Fruit fly (Drosophila melanogaster) whole organism, embryonic: ENCODE data around the gene HHEX.

Experiments
- Bgb ChIP-seq: fragments of 200-800 bp; sonication (Bioruptor generic); IDR thresholded peaks from 2 replicates; pipeline ENCODE4 v1.3.6; 2022; ENCODE audit warnings: missing biosample characterization, missing genetic modification characterization; ENCODE audit not compliant: partially characterized antibody
- Blimp-1 ChIP-seq: fragments of 200-800 bp; sonication (Bioruptor generic); optimal IDR thresholded peaks from 3 replicates; lab custom pipeline; 2018; ENCODE audit warnings: missing biosample characterization, missing genetic modification characterization, mild to moderate bottlenecking, moderate library complexity, missing genetic modification reagents
- CG10543 ChIP-seq: fragments of 200-800 bp; sonication (Bioruptor generic); optimal IDR thresholded peaks from 3 replicates; lab custom pipeline; 2017; ENCODE audit warnings: missing biosample characterization, mild to moderate bottlenecking, missing genetic modification characterization, moderate library complexity
- CG11456 ChIP-seq: fragments of 200-800 bp; sonication (Bioruptor generic); IDR thresholded peaks from 3 replicates; pipeline ENCODE4 v1.3.6; 2022; ENCODE audit warnings: missing biosample characterization, missing genetic modification characterization
- CG12236 ChIP-seq: fragments of 200-800 bp; sonication (Bioruptor generic); optimal IDR thresholded peaks from 2 replicates; lab custom pipeline; 2016; ENCODE audit warnings: missing biosample characterization, missing genetic modification characterization
- CG12299 ChIP-seq: fragments of 200-800 bp; sonication (Bioruptor generic); optimal IDR thresholded peaks from 2 replicates; lab custom pipeline; 2018; ENCODE audit warnings: missing biosample characterization, mild to moderate bottlenecking, missing genetic modification characterization
- CG12744 ChIP-seq: fragments of 200-800 bp; sonication (Bioruptor generic); optimal IDR thresholded peaks from 2 replicates; lab custom pipeline; 2016; ENCODE audit warnings: missing biosample characterization, missing genetic modification characterization
- CG12769 ChIP-seq: fragments of 200-800 bp; sonication (Bioruptor generic); optimal IDR thresholded peaks from 2 replicates; lab custom pipeline; 2019; ENCODE audit warnings: missing biosample characterization, mild to moderate bottlenecking, missing genetic modification characterization, moderate library complexity
- CG14014 ChIP-seq: fragments of 200-800 bp; sonication (Bioruptor generic); IDR thresholded peaks from 2 replicates; pipeline ENCODE4 v1.3.6; 2022; ENCODE audit warnings: missing biosample characterization, missing genetic modification characterization
- CG17612 ChIP-seq: fragments of 200-800 bp; sonication (Bioruptor generic); IDR thresholded peaks from 2 replicates; pipeline ENCODE4 v1.3.6; 2022; ENCODE audit warnings: missing biosample characterization, missing genetic modification characterization
- CG2120 ChIP-seq: fragments of 200-800 bp; sonication (Bioruptor generic); optimal IDR thresholded peaks from 3 replicates; lab custom pipeline; 2016; ENCODE audit warnings: missing biosample characterization, missing genetic modification characterization
- CG2199 ChIP-seq: fragments of 200-800 bp; sonication (Bioruptor generic); IDR thresholded peaks from 3 replicates; pipeline ENCODE4 v1.3.6; 2022; ENCODE audit warnings: missing biosample characterization, missing genetic modification characterization
- CG31365 ChIP-seq: fragments of 200-800 bp; sonication (Bioruptor generic); optimal IDR thresholded peaks from 2 replicates; lab custom pipeline; 2018; ENCODE audit warnings: missing biosample characterization, mild to moderate bottlenecking, missing genetic modification characterization
- CG32532 ChIP-seq: fragments of 200-800 bp; sonication (Bioruptor generic); IDR thresholded peaks from 2 replicates; pipeline ENCODE4 v1.3.6; 2022; ENCODE audit warnings: missing biosample characterization, missing genetic modification characterization
- CG6765 ChIP-seq: fragments of 200-800 bp; sonication (Bioruptor generic); optimal IDR thresholded peaks from 3 replicates; lab custom pipeline; 2017; ENCODE audit warnings: missing biosample characterization, mild to moderate bottlenecking, missing genetic modification characterization
- CG6791 ChIP-seq: fragments of 200-800 bp; sonication (Bioruptor generic); IDR thresholded peaks from 3 replicates; pipeline ENCODE4 v1.3.6; 2022; ENCODE audit warnings: missing biosample characterization, missing genetic modification characterization; ENCODE audit not compliant: partially characterized antibody
- CG9932 ChIP-seq: fragments of 200-800 bp; sonication (Bioruptor generic); IDR thresholded peaks from 2 replicates; pipeline ENCODE4 v1.3.6; 2022; ENCODE audit warnings: missing biosample characterization, missing genetic modification characterization
- CrebB ChIP-seq: fragments of 200-800 bp; sonication (Bioruptor generic); optimal IDR thresholded peaks from 3 replicates; lab custom pipeline; 2018; ENCODE audit warnings: missing biosample characterization, mild to moderate bottlenecking, missing genetic modification characterization
- D19B ChIP-seq: fragments of 200-800 bp; sonication (Bioruptor generic); optimal IDR thresholded peaks from 2 replicates; lab custom pipeline; 2017; ENCODE audit warnings: missing biosample characterization, mild to moderate bottlenecking, missing genetic modification characterization
- Dek ChIP-seq: fragments of 200-800 bp; sonication (Bioruptor generic); optimal IDR thresholded peaks from 3 replicates; lab custom pipeline; 2019; ENCODE audit warnings: missing biosample characterization, mild to moderate bottlenecking, missing genetic modification characterization, moderate library complexity
- Dll ChIP-seq: fragments of 200-800 bp; sonication (Bioruptor generic); IDR thresholded peaks from 4 replicates; pipeline ENCODE4 v1.3.6; 2022; ENCODE audit warnings: missing biosample characterization, missing genetic modification characterization; ENCODE audit not compliant: partially characterized antibody
- HLH4C ChIP-seq: fragments of 200-800 bp; sonication (Bioruptor generic); IDR thresholded peaks from 3 replicates; pipeline ENCODE4 v1.3.6; 2022; ENCODE audit warnings: missing biosample characterization, missing genetic modification characterization; ENCODE audit not compliant: partially characterized antibody
- Jarid2 ChIP-seq: fragments of 200-800 bp; sonication (Bioruptor generic); optimal IDR thresholded peaks from 3 replicates; lab custom pipeline; 2017; ENCODE audit warnings: mild to moderate bottlenecking, missing biosample characterization, missing genetic modification reagents, missing genetic modification characterization
- Max ChIP-seq: fragments of 200-800 bp; sonication (Bioruptor generic); optimal IDR thresholded peaks from 2 replicates; lab custom pipeline; 2016; ENCODE audit warnings: missing biosample characterization, mild to moderate bottlenecking, missing genetic modification characterization
- Meics ChIP-seq: fragments of 200-800 bp; sonication (Bioruptor generic); optimal IDR thresholded peaks from 2 replicates; lab custom pipeline; 2017; ENCODE audit warnings: missing biosample characterization, mild to moderate bottlenecking, missing genetic modification characterization
- Sry-β ChIP-seq: fragments of 200-800 bp; sonication (Bioruptor generic); optimal IDR thresholded peaks from 2 replicates; lab custom pipeline; 2018; ENCODE audit warnings: missing biosample characterization, mild to moderate bottlenecking, missing genetic modification characterization, moderate library complexity
- TFAM ChIP-seq: fragments of 200-800 bp; sonication (Bioruptor generic); optimal IDR thresholded peaks from 2 replicates; lab custom pipeline; 2017; ENCODE audit warnings: missing biosample characterization, missing genetic modification characterization, inconsistent platforms
- Trl ChIP-seq, 3 experiments: fragments of >200 bp in 2 of 3; fragments of 200-800 bp in 1 of 3; sonication (Bioruptor generic) in 1 of 3; optimal IDR thresholded peaks; 2 replicates in 1 of 3; 3 replicates in 2 of 3; lab custom pipeline; 2016 to 2017; ENCODE audit warnings: missing biosample characterization in 1 of 3, missing genetic modification characterization in 1 of 3
- Usf ChIP-seq: fragments of 200-800 bp; sonication (Bioruptor generic); optimal IDR thresholded peaks from 2 replicates; lab custom pipeline; 2017; ENCODE audit warnings: missing genotype, missing biosample characterization, missing genetic modification characterization
- Vsx1 ChIP-seq: fragments of 200-800 bp; sonication (Bioruptor generic); optimal IDR thresholded peaks from 2 replicates; lab custom pipeline; 2017; ENCODE audit warnings: missing biosample characterization, mild to moderate bottlenecking, missing genetic modification characterization, missing genetic modification reagents
- bigmax ChIP-seq: fragments of 200-800 bp; sonication (Bioruptor generic); optimal IDR thresholded peaks from 2 replicates; lab custom pipeline; 2018; ENCODE audit warnings: missing biosample characterization, mild to moderate bottlenecking, missing genetic modification characterization
- cg ChIP-seq: fragments of 200-800 bp; sonication (Bioruptor generic); optimal IDR thresholded peaks from 3 replicates; lab custom pipeline; 2019; ENCODE audit warnings: missing biosample characterization, mild to moderate bottlenecking, missing genetic modification characterization, moderate library complexity
- chn ChIP-seq: fragments of 200-800 bp; sonication (Bioruptor generic); optimal IDR thresholded peaks from 2 replicates; lab custom pipeline; 2016; ENCODE audit warnings: missing biosample characterization, missing genetic modification characterization
- corto ChIP-seq: fragments of 200-800 bp; sonication (Bioruptor generic); optimal IDR thresholded peaks from 2 replicates; lab custom pipeline; 2016; ENCODE audit warnings: missing biosample characterization, mild to moderate bottlenecking, missing genetic modification characterization, moderate library complexity
- emc ChIP-seq: fragments of 200-800 bp; sonication (Bioruptor generic); optimal IDR thresholded peaks from 2 replicates; lab custom pipeline; 2016; ENCODE audit warnings: missing biosample characterization, missing genetic modification characterization
- hkb ChIP-seq, 2 experiments: fragments of 200-800 bp in 1 of 2; fragments of >200 bp in 1 of 2; sonication (Bioruptor generic) in 1 of 2; IDR thresholded peaks in 1 of 2; optimal IDR thresholded peaks in 1 of 2; 2 replicates each; pipeline versions ENCODE4 v1.3.6 to Lab custom; 2017 to 2022; ENCODE audit warnings: missing biosample characterization in 1 of 2, missing genetic modification characterization in 1 of 2
- kah ChIP-seq: fragments of 200-800 bp; sonication (Bioruptor generic); optimal IDR thresholded peaks from 2 replicates; lab custom pipeline; 2018; ENCODE audit warnings: missing biosample characterization, mild to moderate bottlenecking, missing genetic modification characterization
- lbe ChIP-seq: fragments of 200-800 bp; sonication (Bioruptor generic); optimal IDR thresholded peaks from 2 replicates; lab custom pipeline; 2016; ENCODE audit warnings: missing biosample characterization, mild to moderate bottlenecking, missing genetic modification characterization
- nerfin-2 ChIP-seq: fragments of 200-800 bp; sonication (Bioruptor generic); IDR thresholded peaks from 2 replicates; pipeline ENCODE4 v1.3.6; 2022; ENCODE audit warnings: missing biosample characterization, missing genetic modification characterization; ENCODE audit not compliant: partially characterized antibody
- odd ChIP-seq: fragments of 200-800 bp; sonication (Bioruptor generic); optimal IDR thresholded peaks from 2 replicates; lab custom pipeline; 2017; ENCODE audit warnings: missing biosample characterization, mild to moderate bottlenecking, missing genetic modification characterization
- onecut ChIP-seq: fragments of 200-800 bp; sonication (Bioruptor generic); IDR thresholded peaks from 2 replicates; pipeline ENCODE4 v1.3.6; 2022; ENCODE audit warnings: missing biosample characterization, missing genetic modification characterization
- ranshi ChIP-seq: fragments of 200-800 bp; sonication (Bioruptor generic); IDR thresholded peaks from 2 replicates; pipeline ENCODE4 v1.3.6; 2022; ENCODE audit warnings: missing biosample characterization, missing genetic modification characterization
- sqz ChIP-seq: fragments of 200-800 bp; sonication (Bioruptor generic); optimal IDR thresholded peaks from 3 replicates; lab custom pipeline; 2018; ENCODE audit warnings: missing biosample characterization, mild to moderate bottlenecking, missing genetic modification characterization
- tap ChIP-seq: fragments of 200-800 bp; optimal IDR thresholded peaks from 3 replicates; lab custom pipeline; 2019; ENCODE audit warnings: missing biosample characterization, mild to moderate bottlenecking, missing genetic modification characterization, moderate library complexity
- tgo ChIP-seq: fragments of 200-800 bp; sonication (Bioruptor generic); IDR thresholded peaks from 3 replicates; pipeline ENCODE4 v1.3.6; 2022; ENCODE audit warnings: missing biosample characterization, missing genetic modification characterization
- tin ChIP-seq: fragments of 200-800 bp; sonication (Bioruptor generic); optimal IDR thresholded peaks from 3 replicates; lab custom pipeline; 2016; ENCODE audit warnings: missing biosample characterization, missing genetic modification characterization
- unpg ChIP-seq: fragments of 200-800 bp; sonication (Bioruptor generic); optimal IDR thresholded peaks from 3 replicates; lab custom pipeline; 2018; ENCODE audit warnings: missing biosample characterization, mild to moderate bottlenecking, missing genetic modification characterization, moderate library complexity

Gene HHEX

DNA sequence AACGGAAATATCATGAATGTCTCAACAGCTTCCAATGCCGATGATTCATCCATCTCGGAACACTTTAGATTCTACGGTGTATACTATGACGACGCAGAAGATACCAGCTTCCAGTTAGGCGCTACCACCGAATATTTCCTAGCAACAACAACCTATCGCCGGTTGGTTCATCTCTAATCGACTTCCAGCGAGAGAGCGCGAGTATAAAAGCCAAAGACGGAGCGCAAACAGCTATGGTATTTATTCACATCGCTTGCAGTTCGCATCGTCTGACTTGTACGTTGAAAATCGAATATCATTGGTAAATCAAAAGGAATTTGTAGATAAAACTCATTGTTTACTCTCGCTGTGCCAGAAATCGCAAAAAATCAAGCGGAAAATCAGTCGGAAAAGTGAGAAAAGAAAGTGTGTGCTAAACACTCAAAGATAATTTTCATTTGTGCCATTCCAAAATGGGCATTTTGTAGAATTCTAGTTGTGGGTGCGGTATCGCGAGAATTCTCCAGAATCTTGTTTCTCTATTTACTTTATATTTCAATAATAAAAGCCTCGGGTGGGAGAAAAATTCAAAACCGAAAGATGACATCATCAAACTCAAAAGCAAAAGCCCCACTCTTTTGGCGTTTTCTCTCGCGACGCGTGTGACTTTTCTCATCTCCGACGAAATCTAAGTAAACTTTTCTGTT is 15.6 kb downstream of the HHEX start, which contains the start of gene AnxB9 (continued):
- TF ChIP-seq CrebB (tag; lab: Kevin White, UChicago) (peak; percentile 50), corto (GFP tag; lab: Kevin White, UChicago) (no peak), tin (GFP tag; lab: Kevin White, UChicago) (no peak), emc (GFP tag; lab: Kevin White, UChicago) (no peak), CG6765 (GFP tag; lab: Kevin White, UChicago) (peak; percentile 65), nerfin-2 (GFP tag; lab: Robert Waterston, UW) (no peak), Meics (GFP tag; lab: Kevin White, UChicago) (peak; percentile 48), CG6791 (GFP tag; lab: Robert Waterston, UW) (peak; percentile 96), Sry-β (no peak), HLH4C (no peak), hkb (optimal IDR thresholded peaks at IDR 0.05; lab: Kevin White, UChicago) (no peak), hkb (GFP tag; IDR thresholded peaks at IDR 0.05; lab: Robert Waterston, UW) (peak; percentile 67), CG9932 (GFP tag; lab: Robert Waterston, UW) (peak; percentile 59), odd (GFP tag; lab: Kevin White, UChicago) (peak; percentile 57), ranshi (GFP tag; lab: Robert Waterston, UW) (no peak), Max (peak; percentile 18), tgo (no peak; the same call in 2 of the 3 replicates), Usf (no peak), Trl (optimal IDR thresholded peaks at IDR 0.05; lab: Kevin White, UChicago) (peak; percentile 45 to 72), Trl (GFP tag; optimal IDR thresholded peaks at IDR 0.05; lab: Kevin White, UChicago) (peak; percentile 70), CG10543 (GFP tag; lab: Kevin White, UChicago) (peak; percentile 70), Bgb (GFP tag; lab: Robert Waterston, UW) (peak; percentile 80), CG12236 (GFP tag; lab: Kevin White, UChicago) (peak; percentile 7), CG12744 (GFP tag; lab: Kevin White, UChicago) (peak; percentile 32), Jarid2 (GFP tag; lab: Kevin White, UChicago) (peak; percentile 84), CG12299 (tag; lab: Kevin White, UChicago) (peak; percentile 32), onecut (GFP tag; lab: Robert Waterston, UW) (peak; percentile 60), CG14014 (peak; percentile 39; the same call in 1 of the 2 replicates), CG17612 (GFP tag; lab: Robert Waterston, UW) (no peak), Dll (GFP tag; lab: Robert Waterston, UW) (peak; percentile 50; the same call in 1 of the 4 replicates), CG12769 (peak; percentile 9), Blimp-1 (GFP tag; lab: Kevin White, UChicago) (peak; percentile 18), CG32532 (peak; percentile 59; the same call in 1 of the 2 replicates), unpg (GFP tag; lab: Kevin White, UChicago) (peak; percentile 28), CG2120 (GFP tag; lab: Kevin White, UChicago) (no peak), sqz (peak; percentile 33), D19B (GFP tag; lab: Kevin White, UChicago) (no peak), kah (no peak), chn (peak; percentile 38), Vsx1 (peak; percentile 19), CG2199 (GFP tag; lab: Robert Waterston, UW) (peak; percentile 72; the same call in 2 of the 3 replicates), TFAM (GFP tag; lab: Kevin White, UChicago) (no peak), cg (GFP tag; lab: Kevin White, UChicago) (no peak), bigmax (peak; percentile 43), tap (tag; lab: Kevin White, UChicago) (peak; percentile 30), lbe (GFP tag; lab: Kevin White, UChicago) (peak; percentile 68), CG31365 (tag; lab: Kevin White, UChicago) (peak; percentile 55), Dek (tag; lab: Kevin White, UChicago) (no peak), CG11456 (GFP tag; lab: Robert Waterston, UW) (peak; percentile 33; the same call in 1 of the 3 replicates)
